Fruit fly (Drosophila melanogaster) whole organism, embryonic: ENCODE measurements around the gene ttm50.

Experiments used
- Atf6 ChIP-seq: fragments of 200-800 bp; sonication (Bioruptor generic); IDR thresholded peaks from 2 replicates; pipeline ENCODE4 v1.3.6; 2022; ENCODE audit warnings: missing biosample characterization, missing genetic modification characterization
- Bdp1 ChIP-seq: fragments of 200-800 bp; sonication (Bioruptor generic); optimal IDR thresholded peaks from 3 replicates; lab custom pipeline; 2016; ENCODE audit warnings: missing biosample characterization, missing genetic modification characterization
- Blimp-1 ChIP-seq: fragments of 200-800 bp; sonication (Bioruptor generic); optimal IDR thresholded peaks from 3 replicates; lab custom pipeline; 2018; ENCODE audit warnings: missing biosample characterization, missing genetic modification characterization, mild to moderate bottlenecking, moderate library complexity, missing genetic modification reagents
- BtbVII ChIP-seq: fragments of 200-800 bp; sonication (Bioruptor generic); optimal IDR thresholded peaks from 3 replicates; lab custom pipeline; 2017; ENCODE audit warnings: missing biosample characterization, mild to moderate bottlenecking, missing genetic modification characterization
- CG10431 ChIP-seq: fragments of 200-800 bp; sonication (Bioruptor generic); optimal IDR thresholded peaks from 3 replicates; lab custom pipeline; 2018; ENCODE audit warnings: missing biosample characterization, mild to moderate bottlenecking, missing genetic modification characterization
- CG11560 ChIP-seq: fragments of 200-800 bp; sonication (Bioruptor generic); IDR thresholded peaks from 3 replicates; pipeline ENCODE4 v1.3.6; 2022; ENCODE audit warnings: missing biosample characterization, missing genetic modification characterization
- CG11695 ChIP-seq: fragments of 200-800 bp; sonication (Bioruptor generic); IDR thresholded peaks from 3 replicates; pipeline ENCODE4 v1.3.6; 2022; ENCODE audit warnings: missing biosample characterization, missing genetic modification characterization
- CG11696 ChIP-seq: fragments of 200-800 bp; sonication (Bioruptor generic); IDR thresholded peaks from 2 replicates; pipeline ENCODE4 v1.3.6; 2022; ENCODE audit warnings: missing biosample characterization, missing genetic modification characterization
- CG12219 ChIP-seq: fragments of 200-800 bp; sonication (Bioruptor generic); optimal IDR thresholded peaks from 3 replicates; lab custom pipeline; 2018; ENCODE audit warnings: missing biosample characterization, mild to moderate bottlenecking, missing genetic modification characterization
- CG12744 ChIP-seq: fragments of 200-800 bp; sonication (Bioruptor generic); optimal IDR thresholded peaks from 2 replicates; lab custom pipeline; 2016; ENCODE audit warnings: missing biosample characterization, missing genetic modification characterization
- CG14441 ChIP-seq: fragments of 200-800 bp; sonication (Bioruptor generic); IDR thresholded peaks from 2 replicates; pipeline ENCODE4 v1.3.6; 2022; ENCODE audit warnings: missing biosample characterization, missing genetic modification characterization
- CG1529 ChIP-seq: fragments of 200-800 bp; sonication (Bioruptor generic); optimal IDR thresholded peaks from 3 replicates; lab custom pipeline; 2018; ENCODE audit warnings: missing biosample characterization, missing genetic modification characterization
- CG30020 ChIP-seq: fragments of 200-800 bp; optimal IDR thresholded peaks from 2 replicates; lab custom pipeline; 2019; ENCODE audit warnings: missing biosample characterization, mild to moderate bottlenecking, missing genetic modification characterization, moderate library complexity
- CG3838 ChIP-seq: fragments of 200-800 bp; sonication (Bioruptor generic); optimal IDR thresholded peaks from 3 replicates; lab custom pipeline; 2016; ENCODE audit warnings: missing biosample characterization, missing genetic modification characterization
- CG6683 ChIP-seq: fragments of 200-800 bp; sonication (Bioruptor generic); optimal IDR thresholded peaks from 2 replicates; lab custom pipeline; 2017; ENCODE audit warnings: missing biosample characterization, mild to moderate bottlenecking, missing genetic modification characterization, missing genetic modification reagents
- CG6854 ChIP-seq: fragments of 200-800 bp; sonication (Bioruptor generic); optimal IDR thresholded peaks from 3 replicates; lab custom pipeline; 2017; ENCODE audit warnings: missing biosample characterization, mild to moderate bottlenecking, missing genetic modification characterization
- CG7839 ChIP-seq: fragments of 200-800 bp; sonication (Bioruptor generic); optimal IDR thresholded peaks from 3 replicates; lab custom pipeline; 2018; ENCODE audit warnings: missing biosample characterization, mild to moderate bottlenecking, missing genetic modification characterization, moderate library complexity
- CG8089 ChIP-seq: fragments of 200-800 bp; sonication (Bioruptor generic); optimal IDR thresholded peaks from 3 replicates; lab custom pipeline; 2016; ENCODE audit warnings: missing biosample characterization, missing genetic modification characterization
- CG8765 ChIP-seq: fragments of 200-800 bp; sonication (Bioruptor generic); IDR thresholded peaks from 2 replicates; pipeline ENCODE4 v1.3.6; 2022; ENCODE audit warnings: missing biosample characterization, missing genetic modification characterization
- CG8924 ChIP-seq: fragments of 200-800 bp; optimal IDR thresholded peaks from 3 replicates; lab custom pipeline; 2019; ENCODE audit warnings: missing biosample characterization, mild to moderate bottlenecking, missing genetic modification characterization, moderate library complexity
- CHES-1-like ChIP-seq: fragments of 200-800 bp; sonication (Bioruptor generic); optimal IDR thresholded peaks from 2 replicates; lab custom pipeline; 2016; ENCODE audit warnings: missing biosample characterization, missing genetic modification characterization
- Camta ChIP-seq: fragments of 200-800 bp; sonication (Bioruptor generic); optimal IDR thresholded peaks from 2 replicates; lab custom pipeline; 2016; ENCODE audit warnings: missing biosample characterization, missing genetic modification characterization
- Dfd ChIP-seq, 2 experiments: fragments of >200 bp; optimal IDR thresholded peaks; 2 replicates each; lab custom pipeline; 2017; ENCODE audit warnings: missing biosample characterization in 2 of 2, missing genetic modification characterization in 2 of 2
- Elba2 ChIP-seq: fragments of 200-800 bp; sonication (Bioruptor generic); optimal IDR thresholded peaks from 3 replicates; lab custom pipeline; 2016; ENCODE audit warnings: missing biosample characterization, missing genetic modification characterization
- Hr3 ChIP-seq: fragments of 200-800 bp; sonication (Bioruptor generic); optimal IDR thresholded peaks from 3 replicates; lab custom pipeline; 2016; ENCODE audit warnings: missing biosample characterization, missing genetic modification characterization
- Jarid2 ChIP-seq: fragments of 200-800 bp; sonication (Bioruptor generic); optimal IDR thresholded peaks from 3 replicates; lab custom pipeline; 2017; ENCODE audit warnings: mild to moderate bottlenecking, missing biosample characterization, missing genetic modification reagents, missing genetic modification characterization
- MBD-R2 ChIP-seq: fragments of 200-800 bp; sonication (Bioruptor generic); IDR thresholded peaks from 2 replicates; pipeline ENCODE4 v1.3.6; 2022; ENCODE audit warnings: missing biosample characterization, missing genetic modification characterization
- NC2α ChIP-seq: fragments of 200-800 bp; sonication (Bioruptor generic); optimal IDR thresholded peaks from 2 replicates; lab custom pipeline; 2016; ENCODE audit warnings: missing biosample characterization, missing genetic modification characterization
- NFAT ChIP-seq: fragments of 200-800 bp; sonication (Bioruptor generic); IDR thresholded peaks from 2 replicates; pipeline ENCODE4 v1.3.6; 2022; ENCODE audit warnings: missing biosample characterization, missing genetic modification characterization
- NK7.1 ChIP-seq: fragments of 200-800 bp; sonication (Bioruptor generic); optimal IDR thresholded peaks from 3 replicates; lab custom pipeline; 2016; ENCODE audit warnings: missing biosample characterization, missing genetic modification characterization
- Rfx ChIP-seq: fragments of 200-800 bp; sonication (Bioruptor generic); IDR thresholded peaks from 2 replicates; pipeline ENCODE4 v1.3.6; 2022; ENCODE audit warnings: missing biosample characterization, missing genetic modification characterization
- Stat92E ChIP-seq, 3 experiments: fragments of >200 bp in 2 of 3; fragments of 200-800 bp in 1 of 3; sonication (Bioruptor generic) in 1 of 3; optimal IDR thresholded peaks; 2 replicates each; lab custom pipeline; 2017 to 2019; ENCODE audit warnings: missing biosample characterization in 3 of 3, missing genetic modification characterization in 3 of 3, mild to moderate bottlenecking in 1 of 3, moderate library complexity in 1 of 3
- ac ChIP-seq: fragments of 200-800 bp; sonication (Bioruptor generic); optimal IDR thresholded peaks from 3 replicates; lab custom pipeline; 2017; ENCODE audit warnings: missing biosample characterization, mild to moderate bottlenecking, missing genetic modification characterization
- al ChIP-seq: fragments of 200-800 bp; sonication (Bioruptor generic); IDR thresholded peaks from 2 replicates; pipeline ENCODE4 v1.3.6; 2022; ENCODE audit warnings: missing biosample characterization, missing genetic modification characterization
- amos ChIP-seq: fragments of 200-800 bp; sonication (Bioruptor generic); IDR thresholded peaks from 2 replicates; pipeline ENCODE4 v1.3.6; 2022; ENCODE audit warnings: missing biosample characterization, missing genetic modification characterization; ENCODE audit not compliant: partially characterized antibody
- da ChIP-seq: fragments of 200-800 bp; sonication (Bioruptor generic); optimal IDR thresholded peaks from 2 replicates; lab custom pipeline; 2016; ENCODE audit warnings: missing biosample characterization, missing genetic modification characterization
- emc ChIP-seq: fragments of 200-800 bp; sonication (Bioruptor generic); optimal IDR thresholded peaks from 2 replicates; lab custom pipeline; 2016; ENCODE audit warnings: missing biosample characterization, missing genetic modification characterization
- gcm ChIP-seq: fragments of 200-800 bp; sonication (Bioruptor generic); optimal IDR thresholded peaks from 2 replicates; lab custom pipeline; 2019; ENCODE audit warnings: missing biosample characterization, mild to moderate bottlenecking, missing genetic modification characterization, moderate library complexity
- gfzf ChIP-seq: fragments of 200-800 bp; sonication (Bioruptor generic); optimal IDR thresholded peaks from 2 replicates; lab custom pipeline; 2016; ENCODE audit warnings: missing biosample characterization, mild to moderate bottlenecking, missing genetic modification characterization, moderate library complexity
- grau ChIP-seq: fragments of 200-800 bp; optimal IDR thresholded peaks from 3 replicates; lab custom pipeline; 2019; ENCODE audit warnings: missing biosample characterization, mild to moderate bottlenecking, missing genetic modification characterization, moderate library complexity
- grn ChIP-seq: fragments of 200-800 bp; sonication (Bioruptor generic); optimal IDR thresholded peaks from 3 replicates; lab custom pipeline; 2017; ENCODE audit warnings: missing biosample characterization, missing genetic modification characterization
- onecut ChIP-seq: fragments of 200-800 bp; sonication (Bioruptor generic); IDR thresholded peaks from 2 replicates; pipeline ENCODE4 v1.3.6; 2022; ENCODE audit warnings: missing biosample characterization, missing genetic modification characterization
- peb ChIP-seq: fragments of 200-800 bp; sonication (Bioruptor generic); IDR thresholded peaks from 2 replicates; pipeline ENCODE4 v1.3.6; 2022; ENCODE audit warnings: missing biosample characterization, missing genetic modification characterization
- pita ChIP-seq: fragments of 200-800 bp; sonication (Bioruptor generic); optimal IDR thresholded peaks from 2 replicates; lab custom pipeline; 2017; ENCODE audit warnings: missing biosample characterization, mild to moderate bottlenecking, missing genetic modification characterization
- repo ChIP-seq: fragments of 200-800 bp; sonication (Bioruptor generic); optimal IDR thresholded peaks from 2 replicates; lab custom pipeline; 2016; ENCODE audit warnings: missing biosample characterization, missing genetic modification characterization
- run ChIP-seq: fragments of 200-800 bp; sonication (Bioruptor generic); optimal IDR thresholded peaks from 3 replicates; lab custom pipeline; 2018; ENCODE audit warnings: missing biosample characterization, mild to moderate bottlenecking, missing genetic modification characterization
- slbo ChIP-seq: fragments of 200-800 bp; sonication (Bioruptor generic); IDR thresholded peaks from 2 replicates; pipeline ENCODE4 v1.3.6; 2022; ENCODE audit warnings: missing biosample characterization, missing genetic modification characterization
- sqz ChIP-seq: fragments of 200-800 bp; sonication (Bioruptor generic); optimal IDR thresholded peaks from 3 replicates; lab custom pipeline; 2018; ENCODE audit warnings: missing biosample characterization, mild to moderate bottlenecking, missing genetic modification characterization
- ssp ChIP-seq: fragments of 200-800 bp; sonication (Bioruptor generic); IDR thresholded peaks from 2 replicates; pipeline ENCODE4 v1.3.6; 2022; ENCODE audit warnings: missing biosample characterization, missing genetic modification characterization
- stc ChIP-seq: fragments of 200-800 bp; sonication (Bioruptor generic); IDR thresholded peaks from 2 replicates; pipeline ENCODE4 v1.3.6; 2022; ENCODE audit warnings: missing biosample characterization, missing genetic modification characterization
- tap ChIP-seq: fragments of 200-800 bp; optimal IDR thresholded peaks from 3 replicates; lab custom pipeline; 2019; ENCODE audit warnings: missing biosample characterization, mild to moderate bottlenecking, missing genetic modification characterization, moderate library complexity
- tio ChIP-seq: fragments of 200-800 bp; sonication (Bioruptor generic); optimal IDR thresholded peaks from 2 replicates; lab custom pipeline; 2017; ENCODE audit warnings: missing biosample characterization, missing genetic modification characterization, inconsistent platforms

ttm50 gene

dm6 chrX:2744042-2744441 is 12.1 kb upstream of the ttm50 start, which contains the start of gene Syx4 (continued):
- no peak for TF ChIP-seq Elba2
- peak; percentile 71; the same call in 2 of the 3 replicates for TF ChIP-seq CG11560 (tag; lab: Robert Waterston, UW)
- peak; percentile 80 for TF ChIP-seq CG8089 (GFP tag; lab: Kevin White, UChicago)
- peak; percentile 94 for TF ChIP-seq CG11695
- peak; percentile 60 for TF ChIP-seq da (GFP tag; lab: Kevin White, UChicago)
- peak; percentile 77 for TF ChIP-seq CG3838
- TF ChIP-seq CG11696 (GFP tag; lab: Robert Waterston, UW) = peak; percentile 98
- peak; percentile 84 for TF ChIP-seq Blimp-1 (GFP tag; lab: Kevin White, UChicago)
- TF ChIP-seq CG7839 = peak; percentile 95
- no peak for TF ChIP-seq CG10431
- TF ChIP-seq Hr3 (GFP tag; lab: Kevin White, UChicago) = peak; percentile 79
- TF ChIP-seq tap (tag; lab: Kevin White, UChicago) = peak; percentile 93
- TF ChIP-seq CG6683 (GFP tag; lab: Kevin White, UChicago) = peak; percentile 82
- TF ChIP-seq CG8924 = peak; percentile 93
- peak; percentile 90 for TF ChIP-seq CG14441 (GFP tag; lab: Robert Waterston, UW)
- peak; percentile 79 for TF ChIP-seq emc (GFP tag; lab: Kevin White, UChicago)
- TF ChIP-seq CG12744 = peak; percentile 87
- peak; percentile 93 for TF ChIP-seq Rfx (GFP tag; lab: Robert Waterston, UW)
- TF ChIP-seq stc (GFP tag; lab: Robert Waterston, UW) = peak; percentile 89
- peak; percentile 71 for TF ChIP-seq peb (GFP tag; lab: Robert Waterston, UW)
- TF ChIP-seq run = peak; percentile 85
- peak; percentile 52 for TF ChIP-seq grn
- peak; percentile 93 for TF ChIP-seq slbo (GFP tag; lab: Robert Waterston, UW)
- peak; percentile 85 for TF ChIP-seq gcm
- peak; percentile 78 for TF ChIP-seq al (GFP tag; lab: Robert Waterston, UW)
- TF ChIP-seq ac (GFP tag; lab: Kevin White, UChicago) = no peak
- TF ChIP-seq grau (tag; lab: Kevin White, UChicago) = peak; percentile 91
- peak; percentile 73 for TF ChIP-seq CG1529 (GFP tag; lab: Kevin White, UChicago)
- TF ChIP-seq Camta (GFP tag; lab: Kevin White, UChicago) = peak; percentile 84
- TF ChIP-seq CG30020 (tag; lab: Kevin White, UChicago) = no peak
- TF ChIP-seq ssp (GFP tag; lab: Robert Waterston, UW) = peak; percentile 68
- peak; percentile 72 for TF ChIP-seq Bdp1 (GFP tag; lab: Kevin White, UChicago)
- TF ChIP-seq NFAT (GFP tag; lab: Robert Waterston, UW) = peak; percentile 85
- TF ChIP-seq CG12219 (GFP tag; lab: Kevin White, UChicago) = peak; percentile 92
- peak; percentile 50 for TF ChIP-seq NC2α (GFP tag; lab: Kevin White, UChicago)
- peak; percentile 72; the same call in 1 of the 2 replicates for TF ChIP-seq MBD-R2 (GFP tag; lab: Robert Waterston, UW)
- peak; percentile 34; the same call in 1 of the 2 replicates for TF ChIP-seq CG8765
- TF ChIP-seq Jarid2 (GFP tag; lab: Kevin White, UChicago) = peak; percentile 67
- peak; percentile 86 for TF ChIP-seq repo (GFP tag; lab: Kevin White, UChicago)
- TF ChIP-seq CHES-1-like = peak; percentile 91
- TF ChIP-seq sqz (GFP tag; lab: Kevin White, UChicago) = peak; percentile 69
- no peak for TF ChIP-seq amos (GFP tag; lab: Robert Waterston, UW)
- TF ChIP-seq Atf6 = peak; percentile 94
- peak; percentile 91 for TF ChIP-seq CG6854
- TF ChIP-seq Dfd (GFP tag; optimal IDR thresholded peaks at IDR 0.05; lab: Kevin White, UChicago) = no peak
- TF ChIP-seq BtbVII = peak; percentile 92
- no peak for TF ChIP-seq Stat92E (GFP tag; optimal IDR thresholded peaks at IDR 0.05; lab: Kevin White, UChicago)
- TF ChIP-seq gfzf (GFP tag; lab: Kevin White, UChicago) = no peak
- peak; percentile 67 for TF ChIP-seq NK7.1 (GFP tag; lab: Kevin White, UChicago)
- no peak for TF ChIP-seq pita (GFP tag; lab: Kevin White, UChicago)
- peak; percentile 85 for TF ChIP-seq onecut (GFP tag; lab: Robert Waterston, UW)
- TF ChIP-seq tio (GFP tag; lab: Kevin White, UChicago) = peak; percentile 86
